Worm (Caenorhabditis elegans): Measurements from ENCODE around the gene T25B9.11.

- TF ChIP-seq unc-62 (GFP tag; optimal IDR thresholded peaks at IDR 0.05 in 1 of 2) (no peak), unc-62 (tag; optimal IDR thresholded peaks at IDR 0.05) (no peak), Y5F2A.4 (GFP tag; optimal IDR thresholded peaks at IDR 0.05) (no peak), F37D6.2 (tag; optimal IDR thresholded peaks at IDR 0.05) (no peak), skn-1 (tag; optimal IDR thresholded peaks at IDR 0.05) (no peak)
Measured at ce11 chrIV:10778582-10778981, 14.3 kb downstream of the T25B9.11 start.

All from whole organism, L4 larva.